Worm (Caenorhabditis elegans) whole organism, late embryonic: Measurements from ENCODE around the gene erh-1.

Experiments used
- K02D7.2 ChIP-seq: sonication (generic microtip); optimal IDR thresholded peaks from 2 replicates; lab custom pipeline; 2017; ENCODE audit warnings: mild to moderate bottlenecking, missing genetic modification characterization, missing compliant biosample characterization
- ama-1 ChIP-seq: fragments of 150-350 bp; optimal IDR thresholded peaks from 2 replicates; lab custom pipeline; 2014
- ets-4 ChIP-seq: sonication (generic microtip); optimal IDR thresholded peaks from 2 replicates; lab custom pipeline; 2016; ENCODE audit warnings: missing genetic modification characterization, missing compliant biosample characterization
- hlh-30 ChIP-seq: sonication (generic microtip); optimal IDR thresholded peaks from 2 replicates; lab custom pipeline; 2017; ENCODE audit warnings: antibody characterized with exemption, missing genetic modification characterization, missing compliant biosample characterization; ENCODE audit not compliant: insufficient read depth
- lim-6 ChIP-seq: sonication (generic microtip); optimal IDR thresholded peaks from 2 replicates; lab custom pipeline; 2016; ENCODE audit warnings: missing genetic modification characterization, missing compliant biosample characterization
- nfya-1 ChIP-seq: sonication (generic microtip); optimal IDR thresholded peaks from 2 replicates; lab custom pipeline; 2017; ENCODE audit warnings: missing genetic modification characterization, mild to moderate bottlenecking, missing compliant biosample characterization, antibody characterized with exemption, moderate library complexity
- nhr-11 ChIP-seq: fragments of 150-350 bp; optimal IDR thresholded peaks from 2 replicates; lab custom pipeline; 2014; ENCODE audit warnings: missing biosample characterization, missing genetic modification characterization
- nhr-232 ChIP-seq: sonication (generic microtip); optimal IDR thresholded peaks from 2 replicates; lab custom pipeline; 2016; ENCODE audit warnings: missing genetic modification characterization, missing compliant biosample characterization
- pax-1 ChIP-seq: fragments of 150-350 bp; optimal IDR thresholded peaks from 2 replicates; lab custom pipeline; 2014; ENCODE audit warnings: missing biosample characterization, missing genetic modification characterization
- tbx-2 ChIP-seq: sonication (generic microtip); optimal IDR thresholded peaks from 2 replicates; lab custom pipeline; 2016; ENCODE audit warnings: missing genetic modification characterization, missing compliant biosample characterization
- unc-3 ChIP-seq, 2 experiments: fragments of 200-800 bp in 1 of 2; sonication (Bioruptor generic) in 1 of 2; sonication (generic microtip) in 1 of 2; conservative IDR thresholded peaks in 1 of 2; optimal IDR thresholded peaks in 1 of 2; 2 replicates each; pipeline versions ENCODE4 v1.3.6 to Lab custom; 2016 to 2022; ENCODE audit warnings: missing compliant biosample characterization in 2 of 2, missing genetic modification characterization in 2 of 2, missing genetic modification reagents in 1 of 2
- zip-5 ChIP-seq: sonication (generic microtip); optimal IDR thresholded peaks from 2 replicates; lab custom pipeline; 2016; ENCODE audit warnings: missing genetic modification characterization, missing compliant biosample characterization

- no peak for TF ChIP-seq unc-3 (GFP tag; conservative IDR thresholded peaks at IDR 0.05; lab: Robert Waterston, UW)
- no peak for TF ChIP-seq unc-3 (tag; optimal IDR thresholded peaks at IDR 0.05; lab: Kevin White, UChicago)
- no peak for TF ChIP-seq zip-5 (tag; lab: Kevin White, UChicago)
- TF ChIP-seq lim-6 = no peak
- no peak for TF ChIP-seq hlh-30 (tag; lab: Kevin White, UChicago)
- TF ChIP-seq ama-1 (lab: Kevin White, UChicago) = no peak
- TF ChIP-seq pax-1 = no peak
- no peak for TF ChIP-seq K02D7.2
- no peak for TF ChIP-seq tbx-2 (tag; lab: Kevin White, UChicago)
- TF ChIP-seq nhr-11 (tag; lab: Kevin White, UChicago) = no peak
- TF ChIP-seq ets-4 (tag; lab: Kevin White, UChicago) = no peak
- no peak for TF ChIP-seq nfya-1
- no peak for TF ChIP-seq nhr-232 (tag; lab: Kevin White, UChicago)
Observed at ce11 chrV:10556362-10556761, 22.6 kb downstream of the erh-1 start.
